Fruit fly (Drosophila melanogaster) whole organism, embryonic: Measurements from ENCODE around the gene mnd.

Source experiments
- ATbp ChIP-seq: fragments of 200-800 bp; sonication (Bioruptor generic); optimal IDR thresholded peaks from 2 replicates; lab custom pipeline; 2017; ENCODE audit warnings: missing biosample characterization, mild to moderate bottlenecking, missing genetic modification characterization, missing genetic modification reagents
- Atf6 ChIP-seq: fragments of 200-800 bp; sonication (Bioruptor generic); IDR thresholded peaks from 2 replicates; pipeline ENCODE4 v1.3.6; 2022; ENCODE audit warnings: missing biosample characterization, missing genetic modification characterization
- CG10321 ChIP-seq: fragments of 200-800 bp; sonication (Bioruptor generic); IDR thresholded peaks from 2 replicates; pipeline ENCODE4 v1.3.6; 2022; ENCODE audit warnings: missing biosample characterization, missing genetic modification characterization
- CG10959 ChIP-seq: fragments of 200-800 bp; sonication (Bioruptor generic); IDR thresholded peaks from 2 replicates; pipeline ENCODE4 v1.3.6; 2022; ENCODE audit warnings: missing biosample characterization, missing genetic modification characterization
- CG11456 ChIP-seq: fragments of 200-800 bp; sonication (Bioruptor generic); IDR thresholded peaks from 3 replicates; pipeline ENCODE4 v1.3.6; 2022; ENCODE audit warnings: missing biosample characterization, missing genetic modification characterization
- CG14050 ChIP-seq: fragments of 200-800 bp; sonication (Bioruptor generic); IDR thresholded peaks from 3 replicates; pipeline ENCODE4 v1.3.6; 2022; ENCODE audit warnings: missing biosample characterization, missing genetic modification characterization
- CG30403 ChIP-seq: fragments of 200-800 bp; sonication (Bioruptor generic); optimal IDR thresholded peaks from 3 replicates; lab custom pipeline; 2016; ENCODE audit warnings: missing biosample characterization, missing genetic modification characterization
- CG3407 ChIP-seq: fragments of 200-800 bp; sonication (Bioruptor generic); optimal IDR thresholded peaks from 2 replicates; lab custom pipeline; 2018; ENCODE audit warnings: missing biosample characterization, mild to moderate bottlenecking, missing genetic modification characterization
- CG3838 ChIP-seq: fragments of 200-800 bp; sonication (Bioruptor generic); optimal IDR thresholded peaks from 3 replicates; lab custom pipeline; 2016; ENCODE audit warnings: missing biosample characterization, missing genetic modification characterization
- CG4424 ChIP-seq: fragments of 200-800 bp; sonication (Bioruptor generic); optimal IDR thresholded peaks from 3 replicates; lab custom pipeline; 2016; ENCODE audit warnings: missing biosample characterization, missing genetic modification characterization
- CG6654 ChIP-seq: fragments of 200-800 bp; sonication (Bioruptor generic); optimal IDR thresholded peaks from 2 replicates; lab custom pipeline; 2017; ENCODE audit warnings: missing biosample characterization, mild to moderate bottlenecking, missing genetic modification characterization
- CG6813 ChIP-seq: fragments of 200-800 bp; sonication (Bioruptor generic); optimal IDR thresholded peaks from 2 replicates; lab custom pipeline; 2017; ENCODE audit warnings: missing biosample characterization, missing genetic modification characterization, mild to moderate bottlenecking, moderate library complexity, missing genetic modification reagents
- CG7745 ChIP-seq: fragments of 200-800 bp; sonication (Bioruptor generic); optimal IDR thresholded peaks from 2 replicates; lab custom pipeline; 2018; ENCODE audit warnings: missing biosample characterization, mild to moderate bottlenecking, missing genetic modification characterization, moderate library complexity
- CG9876 ChIP-seq: fragments of 200-800 bp; sonication (Bioruptor generic); optimal IDR thresholded peaks from 2 replicates; lab custom pipeline; 2016; ENCODE audit warnings: missing biosample characterization, missing genetic modification characterization
- Chrac-16 ChIP-seq: fragments of 200-800 bp; sonication (Bioruptor generic); optimal IDR thresholded peaks from 3 replicates; lab custom pipeline; 2016; ENCODE audit warnings: missing biosample characterization, missing genetic modification characterization
- E2f1 ChIP-seq: fragments of 200-800 bp; sonication (Bioruptor generic); IDR thresholded peaks from 2 replicates; pipeline ENCODE4 v1.3.6; 2022; ENCODE audit warnings: missing biosample characterization, missing genetic modification characterization
- Fer3 ChIP-seq: fragments of 200-800 bp; sonication (Bioruptor generic); optimal IDR thresholded peaks from 2 replicates; lab custom pipeline; 2018; ENCODE audit warnings: missing biosample characterization, mild to moderate bottlenecking, missing genetic modification characterization, moderate library complexity
- HLH3B ChIP-seq: fragments of 200-800 bp; sonication (Bioruptor generic); IDR thresholded peaks from 2 replicates; pipeline ENCODE4 v1.3.6; 2022; ENCODE audit warnings: missing biosample characterization, missing genetic modification characterization
- Hsf ChIP-seq: fragments of 200-800 bp; sonication (Bioruptor generic); optimal IDR thresholded peaks from 3 replicates; lab custom pipeline; 2016; ENCODE audit warnings: missing biosample characterization, missing genetic modification characterization
- Med ChIP-seq: fragments of 200-800 bp; sonication (Bioruptor generic); peaks from one replicate; lab custom pipeline; 2016; ENCODE audit warnings: missing biosample characterization, missing genetic modification characterization, mild to moderate bottlenecking, inconsistent platforms, moderate library complexity
- Mrtf ChIP-seq: fragments of 200-800 bp; sonication (Bioruptor generic); IDR thresholded peaks from 3 replicates; pipeline ENCODE4 v1.3.6; 2022; ENCODE audit warnings: missing biosample characterization, missing genetic modification characterization
- Nf-YB ChIP-seq: fragments of 200-800 bp; sonication (Bioruptor generic); optimal IDR thresholded peaks from 3 replicates; lab custom pipeline; 2019; ENCODE audit warnings: missing biosample characterization, mild to moderate bottlenecking, missing genetic modification characterization, moderate library complexity
- NfI ChIP-seq: fragments of 200-800 bp; sonication (Bioruptor generic); optimal IDR thresholded peaks from 3 replicates; lab custom pipeline; 2018; ENCODE audit warnings: missing biosample characterization, mild to moderate bottlenecking, missing genetic modification characterization, moderate library complexity
- Oli ChIP-seq: fragments of 200-800 bp; sonication (Bioruptor generic); optimal IDR thresholded peaks from 2 replicates; lab custom pipeline; 2018; ENCODE audit warnings: missing biosample characterization, mild to moderate bottlenecking, missing genetic modification characterization, moderate library complexity
- Ssrp ChIP-seq: fragments of 200-800 bp; sonication (Bioruptor generic); optimal IDR thresholded peaks from 2 replicates; lab custom pipeline; 2018; ENCODE audit warnings: missing biosample characterization, mild to moderate bottlenecking, missing genetic modification characterization, moderate library complexity
- Tbp ChIP-seq: fragments of >200 bp; optimal IDR thresholded peaks from 2 replicates; lab custom pipeline; 2018; ENCODE audit warnings: missing biosample characterization, missing genetic modification characterization
- Trl ChIP-seq, 3 experiments: fragments of >200 bp in 2 of 3; fragments of 200-800 bp in 1 of 3; sonication (Bioruptor generic) in 1 of 3; optimal IDR thresholded peaks; 2 replicates in 1 of 3; 3 replicates in 2 of 3; lab custom pipeline; 2016 to 2017; ENCODE audit warnings: missing biosample characterization in 1 of 3, missing genetic modification characterization in 1 of 3
- abd-A ChIP-seq: fragments of 200-800 bp; sonication (Bioruptor generic); optimal IDR thresholded peaks from 3 replicates; lab custom pipeline; 2019; ENCODE audit warnings: missing biosample characterization, mild to moderate bottlenecking, missing genetic modification characterization, moderate library complexity
- amos ChIP-seq: fragments of 200-800 bp; sonication (Bioruptor generic); IDR thresholded peaks from 2 replicates; pipeline ENCODE4 v1.3.6; 2022; ENCODE audit warnings: missing biosample characterization, missing genetic modification characterization; ENCODE audit not compliant: partially characterized antibody
- br ChIP-seq: fragments of >200 bp; optimal IDR thresholded peaks from 2 replicates; lab custom pipeline; 2017
- cad ChIP-seq: fragments of >200 bp; optimal IDR thresholded peaks from 2 replicates; lab custom pipeline; 2017; ENCODE audit warnings: missing biosample characterization, missing genetic modification characterization
- caup ChIP-seq: fragments of 200-800 bp; sonication (Bioruptor generic); optimal IDR thresholded peaks from 3 replicates; lab custom pipeline; 2017; ENCODE audit warnings: missing biosample characterization, mild to moderate bottlenecking, missing genetic modification characterization, moderate library complexity; ENCODE audit not compliant: severe bottlenecking
- cg ChIP-seq: fragments of 200-800 bp; sonication (Bioruptor generic); optimal IDR thresholded peaks from 3 replicates; lab custom pipeline; 2019; ENCODE audit warnings: missing biosample characterization, mild to moderate bottlenecking, missing genetic modification characterization, moderate library complexity
- croc ChIP-seq: fragments of 200-800 bp; sonication (Bioruptor generic); conservative IDR thresholded peaks from 3 replicates; pipeline ENCODE4 v1.3.6; 2022; ENCODE audit warnings: missing biosample characterization, missing genetic modification characterization
- dati ChIP-seq: fragments of 200-800 bp; sonication (Bioruptor generic); IDR thresholded peaks from 2 replicates; pipeline ENCODE4 v1.3.6; 2022; ENCODE audit warnings: missing biosample characterization, missing genetic modification characterization
- gsb-n ChIP-seq: fragments of 200-800 bp; sonication (Bioruptor generic); optimal IDR thresholded peaks from 3 replicates; lab custom pipeline; 2018; ENCODE audit warnings: missing biosample characterization, mild to moderate bottlenecking, missing genetic modification characterization
- jigr1 ChIP-seq: fragments of 200-800 bp; sonication (Bioruptor generic); IDR thresholded peaks from 3 replicates; pipeline ENCODE4 v1.3.6; 2022; ENCODE audit warnings: missing biosample characterization, missing genetic modification characterization
- jumu ChIP-seq: fragments of 200-800 bp; sonication (Bioruptor generic); optimal IDR thresholded peaks from 3 replicates; lab custom pipeline; 2016; ENCODE audit warnings: missing biosample characterization, missing genetic modification characterization
- maf-S ChIP-seq: fragments of 200-800 bp; sonication (Bioruptor generic); optimal IDR thresholded peaks from 2 replicates; lab custom pipeline; 2016; ENCODE audit warnings: missing biosample characterization, missing genetic modification characterization
- mirr ChIP-seq: fragments of 200-800 bp; sonication (Bioruptor generic); optimal IDR thresholded peaks from 3 replicates; lab custom pipeline; 2018; ENCODE audit warnings: missing biosample characterization, mild to moderate bottlenecking, missing genetic modification characterization
- mld ChIP-seq: fragments of 200-800 bp; sonication (Bioruptor generic); IDR thresholded peaks from 3 replicates; pipeline ENCODE4 v1.3.6; 2022; ENCODE audit warnings: missing biosample characterization, missing genetic modification characterization; ENCODE audit not compliant: partially characterized antibody
- nerfin-1 ChIP-seq: fragments of 200-800 bp; sonication (Bioruptor generic); optimal IDR thresholded peaks from 3 replicates; lab custom pipeline; 2019; ENCODE audit warnings: missing biosample characterization, mild to moderate bottlenecking, missing genetic modification characterization, moderate library complexity
- onecut ChIP-seq: fragments of 200-800 bp; sonication (Bioruptor generic); IDR thresholded peaks from 2 replicates; pipeline ENCODE4 v1.3.6; 2022; ENCODE audit warnings: missing biosample characterization, missing genetic modification characterization
- p53 ChIP-seq: fragments of 200-800 bp; sonication (Bioruptor generic); optimal IDR thresholded peaks from 2 replicates; lab custom pipeline; 2016; ENCODE audit warnings: missing biosample characterization, missing genetic modification characterization
- pros ChIP-seq: fragments of 200-800 bp; sonication (Bioruptor generic); optimal IDR thresholded peaks from 3 replicates; lab custom pipeline; 2019; ENCODE audit warnings: missing biosample characterization, mild to moderate bottlenecking, missing genetic modification characterization, moderate library complexity
- rib ChIP-seq: fragments of 200-800 bp; sonication (Bioruptor generic); IDR thresholded peaks from 2 replicates; pipeline ENCODE4 v1.3.6; 2022; ENCODE audit warnings: missing biosample characterization, missing genetic modification characterization
- ro ChIP-seq: fragments of 200-800 bp; sonication (Bioruptor generic); IDR thresholded peaks from 2 replicates; pipeline ENCODE4 v1.3.6; 2022; ENCODE audit warnings: missing biosample characterization, missing genetic modification characterization
- stwl ChIP-seq: fragments of 200-800 bp; sonication (Bioruptor generic); optimal IDR thresholded peaks from 3 replicates; lab custom pipeline; 2018; ENCODE audit warnings: missing biosample characterization, mild to moderate bottlenecking, missing genetic modification characterization, moderate library complexity
- unc-4 ChIP-seq: fragments of 200-800 bp; sonication (Bioruptor generic); IDR thresholded peaks from 2 replicates; pipeline ENCODE4 v1.3.6; 2022; ENCODE audit warnings: missing biosample characterization, missing genetic modification characterization; ENCODE audit not compliant: partially characterized antibody
- vvl ChIP-seq: fragments of 200-800 bp; sonication (Bioruptor generic); IDR thresholded peaks from 2 replicates; pipeline ENCODE4 v1.3.6; 2022; ENCODE audit warnings: missing biosample characterization, missing genetic modification characterization

mnd gene

DNA sequence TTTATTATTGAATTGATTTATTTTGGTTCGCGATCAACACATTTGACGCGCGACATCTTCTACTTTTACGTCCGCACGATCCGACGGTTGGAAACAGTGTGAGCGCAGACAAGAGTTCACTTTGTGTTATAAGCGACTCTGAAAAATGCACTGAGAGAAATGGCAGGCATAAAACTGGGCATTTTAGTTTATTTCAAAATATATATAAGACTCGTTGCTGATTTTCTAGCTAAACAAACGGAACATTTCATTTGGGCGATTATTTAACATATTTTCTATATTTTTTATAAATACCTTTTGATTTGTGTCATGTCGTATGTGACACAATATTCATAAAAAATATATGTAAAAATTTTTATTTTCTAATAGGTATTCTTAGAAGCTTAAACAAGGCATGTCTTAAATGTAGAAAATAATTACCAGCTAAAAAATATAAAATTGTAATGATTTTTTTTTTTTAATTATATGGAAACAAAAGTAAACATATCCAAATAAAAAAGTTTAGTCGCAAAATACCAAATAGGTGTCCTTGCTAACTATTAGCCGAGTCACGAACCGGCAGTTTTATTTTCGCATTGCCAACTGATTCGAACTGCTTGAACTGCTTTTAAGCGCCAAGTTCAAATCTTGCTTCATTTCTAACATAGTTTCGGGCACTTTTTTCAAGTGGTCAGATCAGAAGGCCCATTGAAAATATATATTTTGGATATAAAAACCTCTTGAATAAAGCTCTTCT lies 29.2 kb downstream of the mnd start, which contains the start of gene Reck (continued):
- TF ChIP-seq Fer3 (tag; lab: Kevin White, UChicago), result peak; percentile 79
- TF ChIP-seq CG30403, result peak; percentile 82
- peak; percentile 80; the same call in 1 of the 2 replicates for TF ChIP-seq Atf6 (GFP tag; lab: Robert Waterston, UW)
- no peak for TF ChIP-seq Tbp
- no peak for TF ChIP-seq mirr (GFP tag; lab: Kevin White, UChicago)
- TF ChIP-seq rib, result no peak
- peak; percentile 74 for TF ChIP-seq Ssrp
- peak; percentile 53; the same call in 2 of the 3 replicates for TF ChIP-seq Mrtf
- TF ChIP-seq maf-S (GFP tag; lab: Kevin White, UChicago), result peak; percentile 15
- peak; percentile 39 for TF ChIP-seq CG3838 (GFP tag; lab: Kevin White, UChicago)
- peak; percentile 81 for TF ChIP-seq E2f1 (GFP tag; lab: Robert Waterston, UW)
- TF ChIP-seq amos (GFP tag; lab: Robert Waterston, UW), result no peak
- TF ChIP-seq Hsf (GFP tag; lab: Kevin White, UChicago), result peak; percentile 70
- peak; percentile 91 for TF ChIP-seq CG4424 (GFP tag; lab: Kevin White, UChicago)
- TF ChIP-seq caup (GFP tag; lab: Kevin White, UChicago), result peak; percentile 83
- peak; percentile 78 for TF ChIP-seq onecut (GFP tag; lab: Robert Waterston, UW)
- no peak for TF ChIP-seq jumu (GFP tag; lab: Kevin White, UChicago)
- peak; percentile 66 for TF ChIP-seq CG10959
- peak; percentile 79 for TF ChIP-seq dati (GFP tag; lab: Robert Waterston, UW)
- peak; percentile 89 for TF ChIP-seq HLH3B (GFP tag; lab: Robert Waterston, UW)
- no peak for TF ChIP-seq jigr1
- peak; percentile 47 for TF ChIP-seq CG3407 (GFP tag; lab: Kevin White, UChicago)
- TF ChIP-seq CG6654, result peak; percentile 15
- peak; percentile 38; the same call in 1 of the 3 replicates for TF ChIP-seq croc
- 0 out of 2 replicates have a peak, but pooled peaks have one; percentile 33 for TF ChIP-seq ro (GFP tag; lab: Robert Waterston, UW)
- TF ChIP-seq cad (GFP tag; lab: Kevin White, UChicago), result no peak
- peak; percentile 93 for TF ChIP-seq vvl (GFP tag; lab: Robert Waterston, UW)
- TF ChIP-seq mld (GFP tag; lab: Robert Waterston, UW), result no peak
- TF ChIP-seq NfI, result peak; percentile 77
- TF ChIP-seq unc-4, result no peak
- TF ChIP-seq Chrac-16 (GFP tag; lab: Kevin White, UChicago), result peak; percentile 72
- TF ChIP-seq CG14050 (GFP tag; lab: Robert Waterston, UW), result peak; percentile 80

DNA sequence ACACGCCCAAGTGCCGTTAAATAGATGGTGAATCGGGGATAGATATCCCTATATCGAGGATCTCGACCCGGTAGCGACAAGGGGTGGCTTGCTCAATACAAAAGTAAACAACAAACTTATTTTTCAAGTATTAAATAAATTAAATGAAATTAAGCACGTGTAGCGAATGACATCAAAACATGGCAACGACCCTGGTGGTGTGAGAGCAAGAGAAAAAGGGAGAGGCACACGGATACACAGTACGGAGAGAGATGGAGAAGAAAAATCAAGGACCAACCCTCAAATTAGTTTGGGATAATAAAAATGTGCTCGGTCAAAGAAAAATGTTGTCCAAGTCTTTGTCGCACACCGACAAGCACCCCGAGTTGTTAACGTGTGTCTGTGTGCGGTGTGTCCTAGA lies 36.1 kb downstream of the mnd start:
- TF ChIP-seq CG6813 (GFP tag; lab: Kevin White, UChicago), result no peak
- peak; percentile 91 for TF ChIP-seq pros
- TF ChIP-seq Atf6 (GFP tag; lab: Robert Waterston, UW), result no peak
- TF ChIP-seq stwl, result no peak
- TF ChIP-seq Med (GFP tag; lab: Kevin White, UChicago), result no peak
- peak; percentile 41 for TF ChIP-seq cg (GFP tag; lab: Kevin White, UChicago)
- TF ChIP-seq gsb-n (tag; lab: Kevin White, UChicago), result peak; percentile 93
- no peak for TF ChIP-seq CG10321 (GFP tag; lab: Robert Waterston, UW)
- TF ChIP-seq Trl (optimal IDR thresholded peaks at IDR 0.05; lab: Kevin White, UChicago), result peak in 1 of 2 experiments; percentile 47
- TF ChIP-seq Trl (GFP tag; optimal IDR thresholded peaks at IDR 0.05; lab: Kevin White, UChicago), result no peak
- TF ChIP-seq cad (GFP tag; lab: Kevin White, UChicago), result peak; percentile 32
- no peak for TF ChIP-seq Oli (tag; lab: Kevin White, UChicago)
- TF ChIP-seq p53 (GFP tag; lab: Kevin White, UChicago), result no peak
- no peak for TF ChIP-seq br
- no peak for TF ChIP-seq CG11456
- TF ChIP-seq ATbp (GFP tag; lab: Kevin White, UChicago), result no peak
- TF ChIP-seq CG9876 (GFP tag; lab: Kevin White, UChicago), result no peak
- TF ChIP-seq CG7745 (tag; lab: Kevin White, UChicago), result peak; percentile 75
- TF ChIP-seq Nf-YB (GFP tag; lab: Kevin White, UChicago), result peak; percentile 73
- peak; percentile 50 for TF ChIP-seq nerfin-1 (tag; lab: Kevin White, UChicago)
- peak; percentile 59 for TF ChIP-seq abd-A (tag; lab: Kevin White, UChicago)
